Worm (Caenorhabditis elegans) whole organism, young adult: ENCODE measurements around the gene brap-2.

Experiments used
- Y53F4B.3 ChIP-seq: fragments of 200-800 bp; sonication (Bioruptor generic); IDR thresholded peaks from 2 replicates; pipeline ENCODE4 v1.3.6; 2022; ENCODE audit warnings: missing genetic modification reagents, missing genetic modification characterization, missing compliant biosample characterization
- aptf-2 ChIP-seq: fragments of 200-800 bp; sonication (Bioruptor generic); conservative IDR thresholded peaks from 2 replicates; pipeline ENCODE4 v1.3.6; 2022; ENCODE audit warnings: missing genetic modification reagents, missing genetic modification characterization, missing compliant biosample characterization
- cebp-1 ChIP-seq, 2 experiments: fragments of 200-800 bp in 1 of 2; sonication (Bioruptor generic) in 1 of 2; sonication (generic microtip) in 1 of 2; IDR thresholded peaks in 1 of 2; optimal IDR thresholded peaks in 1 of 2; 2 replicates each; pipeline versions ENCODE4 v1.3.6 to Lab custom; 2017 to 2022; ENCODE audit warnings: missing compliant biosample characterization in 2 of 2, missing genetic modification characterization in 2 of 2, mild to moderate bottlenecking in 1 of 2, missing genetic modification reagents in 1 of 2, moderate library complexity in 1 of 2
- ceh-79 ChIP-seq: sonication (generic microtip); optimal IDR thresholded peaks from 2 replicates; lab custom pipeline; 2017; ENCODE audit warnings: mild to moderate bottlenecking, missing genetic modification characterization, missing compliant biosample characterization
- efl-1 ChIP-seq: fragments of 150-350 bp; optimal IDR thresholded peaks from 2 replicates; lab custom pipeline; 2014; ENCODE audit warnings: missing biosample characterization, missing genetic modification reagents, missing genetic modification characterization
- ets-4 ChIP-seq: fragments of 200-800 bp; sonication (Bioruptor generic); optimal IDR thresholded peaks from 2 replicates; lab custom pipeline; 2018; ENCODE audit warnings: mild to moderate bottlenecking, missing genetic modification characterization, missing compliant biosample characterization
- hrde-1 ChIP-seq: sonication (generic microtip); optimal IDR thresholded peaks from 2 replicates; lab custom pipeline; 2016; ENCODE audit warnings: missing genetic modification characterization, mild to moderate bottlenecking, missing compliant biosample characterization, moderate library complexity, missing genotype, missing genetic modification reagents, borderline replicate concordance
- lin-35 ChIP-seq, 3 experiments: fragments of 150-350 bp in 2 of 3; sonication (generic microtip) in 1 of 3; optimal IDR thresholded peaks; 2 replicates each; lab custom pipeline; 2014 to 2018; ENCODE audit warnings: missing biosample characterization in 3 of 3, missing genetic modification characterization in 3 of 3, missing genetic modification reagents in 3 of 3
- mel-28 ChIP-seq: sonication (generic microtip); optimal IDR thresholded peaks from 2 replicates; lab custom pipeline; 2016; ENCODE audit warnings: borderline replicate concordance, mild to moderate bottlenecking, missing genetic modification characterization, missing compliant biosample characterization
- nfya-2 ChIP-seq: fragments of 200-800 bp; sonication (Bioruptor generic); IDR thresholded peaks from 2 replicates; pipeline ENCODE4 v1.3.6; 2022; ENCODE audit warnings: missing genetic modification reagents, missing genetic modification characterization, missing compliant biosample characterization
- pha-4 ChIP-seq: fragments of 150-350 bp; sonication (generic microtip); optimal IDR thresholded peaks from 2 replicates; lab custom pipeline; 2014; ENCODE audit warnings: missing biosample characterization, missing genetic modification reagents, missing genetic modification characterization
- unc-62 ChIP-seq: fragments of 150-350 bp; optimal IDR thresholded peaks from 2 replicates; lab custom pipeline; 2014; ENCODE audit warnings: missing biosample characterization, missing genetic modification reagents, missing genetic modification characterization
- xnd-1 ChIP-seq: sonication (generic microtip); optimal IDR thresholded peaks from 2 replicates; lab custom pipeline; 2016; ENCODE audit warnings: missing genotype, missing genetic modification reagents, missing genetic modification characterization, missing compliant biosample characterization
- ztf-22 ChIP-seq: fragments of 200-800 bp; sonication (Bioruptor generic); optimal IDR thresholded peaks from 2 replicates; lab custom pipeline; 2018; ENCODE audit warnings: mild to moderate bottlenecking, missing genetic modification characterization, moderate library complexity, missing compliant biosample characterization

ce11 chrII:5416204-5416764 lies 23.3 kb upstream of the brap-2 start, which contains the start of gene EEED8.2:
- TF ChIP-seq nfya-2 (GFP tag; lab: Robert Waterston, UW) (no peak), ztf-22 (no peak), pha-4 (no peak), unc-62 (no peak), Y53F4B.3 (GFP tag; lab: Robert Waterston, UW) (no peak), ceh-79 (tag; lab: Kevin White, UChicago) (no peak), lin-35 (GFP tag; optimal IDR thresholded peaks at IDR 0.05; lab: Kevin White, UChicago) (no peak), ets-4 (GFP tag; lab: Kevin White, UChicago) (no peak), xnd-1 (tag; lab: Kevin White, UChicago) (no peak), efl-1 (GFP tag; lab: Kevin White, UChicago) (no peak), hrde-1 (tag; lab: Kevin White, UChicago) (no peak), aptf-2 (GFP tag; lab: Robert Waterston, UW) (no peak), mel-28 (tag; lab: Kevin White, UChicago) (no peak), cebp-1 (GFP tag; IDR thresholded peaks at IDR 0.05; lab: Robert Waterston, UW) (no peak), cebp-1 (tag; optimal IDR thresholded peaks at IDR 0.05; lab: Kevin White, UChicago) (no peak)
